Worm (Caenorhabditis elegans): ENCODE data around the gene F45F2.10.

Gene F45F2.10

ce11 chrV:8520846-8521553 is 2.3 kb upstream of the F45F2.10 start, which contains the start of the genes F45F2.11 and otpl-7:
F45F2.11 (minus strand) TSS chrV:8520896.
otpl-7 (plus strand) TSS chrV:8521503.
- no peak for TF ChIP-seq rbr-2 (tag; optimal IDR thresholded peaks at IDR 0.05)
- TF ChIP-seq lin-15B (tag; optimal IDR thresholded peaks at IDR 0.05) = no peak
- TF ChIP-seq mdl-1 (tag; optimal IDR thresholded peaks at IDR 0.05) = no peak
- TF ChIP-seq duxl-1 (tag; optimal IDR thresholded peaks at IDR 0.05; ENCODE audit: poor library complexity) = no peak
- TF ChIP-seq nhr-11 (tag; optimal IDR thresholded peaks at IDR 0.05) = no peak
- TF ChIP-seq hlh-30 (tag; optimal IDR thresholded peaks at IDR 0.05; ENCODE audit: insufficient read depth) = no peak
- no peak for TF ChIP-seq snpc-1.2 (GFP tag; IDR thresholded peaks at IDR 0.05)

- 0 out of 2 replicates have a peak, but pooled peaks have one; percentile 14 for TF ChIP-seq dmd-6 (GFP tag; IDR thresholded peaks at IDR 0.05)
- no peak for TF ChIP-seq dmd-9 (GFP tag; IDR thresholded peaks at IDR 0.05)
- TF ChIP-seq nhr-41 (GFP tag; IDR thresholded peaks at IDR 0.05) = no peak
- peak; percentile 44 for TF ChIP-seq nhr-11 (tag; optimal IDR thresholded peaks at IDR 0.05)
- TF ChIP-seq attf-4 (tag; optimal IDR thresholded peaks at IDR 0.05) = no peak
- TF ChIP-seq ztf-7 (tag; optimal IDR thresholded peaks at IDR 0.05) = no peak
- TF ChIP-seq unc-39 (tag; optimal IDR thresholded peaks at IDR 0.05) = no peak
- TF ChIP-seq mdl-1 (tag; optimal IDR thresholded peaks at IDR 0.05) = peak in 1 of 2 experiments; percentile 53
- TF ChIP-seq lin-13 (GFP tag; optimal IDR thresholded peaks at IDR 0.05) = no peak
- no peak for TF ChIP-seq Y105C5A.15 (GFP tag; IDR thresholded peaks at IDR 0.05)
- TF ChIP-seq nhr-28 (tag; optimal IDR thresholded peaks at IDR 0.05) = peak; percentile 11
- TF ChIP-seq dpl-1 (GFP tag; optimal IDR thresholded peaks at IDR 0.05) = peak; percentile 18
- TF ChIP-seq ceh-32 (tag; optimal IDR thresholded peaks at IDR 0.05; ENCODE audit: poor library complexity) = no peak
- peak; percentile 39 for TF ChIP-seq mes-2 (tag; optimal IDR thresholded peaks at IDR 0.05; ENCODE audit: poor library complexity, severe bottlenecking)
- TF ChIP-seq nhr-102 (tag; optimal IDR thresholded peaks at IDR 0.05) = no peak
- no peak for TF ChIP-seq vab-7 (GFP tag; IDR thresholded peaks at IDR 0.05)
- TF ChIP-seq tra-1 (GFP tag; IDR thresholded peaks at IDR 0.05) = no peak
- peak in 1 of 2 experiments; percentile 97 for TF ChIP-seq unc-62 (GFP tag; optimal IDR thresholded peaks at IDR 0.05 in 1 of 2)
- no peak for TF ChIP-seq unc-62 (tag; optimal IDR thresholded peaks at IDR 0.05)
- TF ChIP-seq T26A8.4 (GFP tag; IDR thresholded peaks at IDR 0.05) = no peak
- TF ChIP-seq rbr-2 (tag; optimal IDR thresholded peaks at IDR 0.05) = peak; percentile 59
- TF ChIP-seq lin-38 (GFP tag; IDR thresholded peaks at IDR 0.05) = no peak
- no peak for TF ChIP-seq mxl-3 (GFP tag; optimal IDR thresholded peaks at IDR 0.05)
- peak; percentile 49; the same call in 1 of the 2 replicates for TF ChIP-seq hmg-1.1 (GFP tag; IDR thresholded peaks at IDR 0.05)
- TF ChIP-seq aha-1 (tag) = peak; percentile 93
- TF ChIP-seq ZK337.2 (GFP tag; IDR thresholded peaks at IDR 0.05) = no peak
- no peak for TF ChIP-seq Y75B8A.6 (GFP tag; IDR thresholded peaks at IDR 0.05)
Measured at ce11 chrV:8518283-8518682, 389 bp downstream of the F45F2.10 start.

- TF ChIP-seq unc-62 (GFP tag; optimal IDR thresholded peaks at IDR 0.05 in 1 of 2) (peak in 1 of 2 experiments; percentile 82), unc-62 (tag; optimal IDR thresholded peaks at IDR 0.05) (no peak), set-16 (GFP tag; IDR thresholded peaks at IDR 0.05) (no peak)
Measured at ce11 chrV:8517711-8518110, 961 bp downstream of the F45F2.10 start.

- no peak for TF ChIP-seq lin-29 (GFP tag; IDR thresholded peaks at IDR 0.05)
- TF ChIP-seq Y75B8A.6 (GFP tag; IDR thresholded peaks at IDR 0.05) = no peak
- peak; percentile 96 for TF ChIP-seq aha-1 (tag)
- no peak for TF ChIP-seq nhr-111 (GFP tag; optimal IDR thresholded peaks at IDR 0.05)
- TF ChIP-seq nhr-10 (tag; optimal IDR thresholded peaks at IDR 0.05) = no peak
Measured at ce11 chrV:8516426-8516825, 2.2 kb downstream of the F45F2.10 start.

All from whole organism, L4 larva.